Fruit fly (Drosophila melanogaster): Measurements from ENCODE around the gene Pgant8.
A peak's percentile ranks its signal among the peaks of the same experiment; 100 is the strongest.

The Pgant8 gene

dm6 chr3L:15692388-15692787 lies 8.7 kb downstream of the Pgant8 start:
- no peak for TF ChIP-seq CG15710 (tag; optimal IDR thresholded peaks at IDR 0.05)
- no peak for TF ChIP-seq CG8301 (tag; optimal IDR thresholded peaks at IDR 0.05)
- no peak for TF ChIP-seq CG4496 (GFP tag; IDR thresholded peaks at IDR 0.05)
- TF ChIP-seq Pif1B (GFP tag; optimal IDR thresholded peaks at IDR 0.05): no peak
- TF ChIP-seq CG9948 (tag; optimal IDR thresholded peaks at IDR 0.05): no peak
- no peak for TF ChIP-seq gl (tag; optimal IDR thresholded peaks at IDR 0.05)
- TF ChIP-seq EcR (GFP tag; optimal IDR thresholded peaks at IDR 0.05): no peak
- TF ChIP-seq CG17806 (tag; optimal IDR thresholded peaks at IDR 0.05): no peak
- no peak for TF ChIP-seq CG32121 (GFP tag; IDR thresholded peaks at IDR 0.05)
- TF ChIP-seq CG8159 (tag; optimal IDR thresholded peaks at IDR 0.05): no peak
- TF ChIP-seq fd96Ca (GFP tag; IDR thresholded peaks at IDR 0.05): no peak
- TF ChIP-seq Ets98B (GFP tag; IDR thresholded peaks at IDR 0.05): no peak
- no peak for TF ChIP-seq CG14655 (GFP tag; optimal IDR thresholded peaks at IDR 0.05)
- no peak for TF ChIP-seq CG34367 (tag; optimal IDR thresholded peaks at IDR 0.05)
- no peak for TF ChIP-seq D1 (tag; optimal IDR thresholded peaks at IDR 0.05)
- no peak for TF ChIP-seq CG12605 (GFP tag; IDR thresholded peaks at IDR 0.05)
- no peak for TF ChIP-seq rn (GFP tag; IDR thresholded peaks at IDR 0.05)
- TF ChIP-seq Snoo (tag; optimal IDR thresholded peaks at IDR 0.05): no peak
- TF ChIP-seq CG13204 (GFP tag; optimal IDR thresholded peaks at IDR 0.05): no peak

dm6 chr3L:15692794-15693532 lies 9.3 kb downstream of the Pgant8 start:
- TF ChIP-seq Ets98B (GFP tag; IDR thresholded peaks at IDR 0.05) (no peak), rn (GFP tag; IDR thresholded peaks at IDR 0.05) (no peak), EcR (GFP tag; optimal IDR thresholded peaks at IDR 0.05) (no peak), D1 (tag; optimal IDR thresholded peaks at IDR 0.05) (no peak), CG17806 (tag; optimal IDR thresholded peaks at IDR 0.05) (peak; percentile 32), CG12605 (GFP tag; IDR thresholded peaks at IDR 0.05) (no peak), CG32121 (GFP tag; IDR thresholded peaks at IDR 0.05) (no peak), CG9948 (tag; optimal IDR thresholded peaks at IDR 0.05) (peak; percentile 48), Pif1A (GFP tag; optimal IDR thresholded peaks at IDR 0.05) (no peak), CG8159 (tag; optimal IDR thresholded peaks at IDR 0.05) (peak; percentile 59), Snoo (tag; optimal IDR thresholded peaks at IDR 0.05) (peak; percentile 4), Pif1B (GFP tag; optimal IDR thresholded peaks at IDR 0.05) (peak; percentile 25), gl (tag; optimal IDR thresholded peaks at IDR 0.05) (no peak), CG34367 (tag; optimal IDR thresholded peaks at IDR 0.05) (peak; percentile 9), CG8301 (tag; optimal IDR thresholded peaks at IDR 0.05) (no peak), CG14655 (GFP tag; optimal IDR thresholded peaks at IDR 0.05) (peak; percentile 57), CG10348 (GFP tag; IDR thresholded peaks at IDR 0.05) (no peak), fd96Ca (GFP tag; IDR thresholded peaks at IDR 0.05) (no peak), CG15710 (tag; optimal IDR thresholded peaks at IDR 0.05) (peak; percentile 20), CG13204 (GFP tag; optimal IDR thresholded peaks at IDR 0.05) (no peak), CG4496 (GFP tag; IDR thresholded peaks at IDR 0.05) (no peak)

dm6 chr3L:15694406-15694805 lies 10.7 kb downstream of the Pgant8 start:
- TF ChIP-seq gl (tag; optimal IDR thresholded peaks at IDR 0.05) (no peak), CG8159 (tag; optimal IDR thresholded peaks at IDR 0.05) (no peak), CG12605 (GFP tag; IDR thresholded peaks at IDR 0.05) (no peak), CG34367 (tag; optimal IDR thresholded peaks at IDR 0.05) (no peak), rn (GFP tag; IDR thresholded peaks at IDR 0.05) (no peak), Snoo (tag; optimal IDR thresholded peaks at IDR 0.05) (no peak), CG13204 (GFP tag; optimal IDR thresholded peaks at IDR 0.05) (no peak), CG14655 (GFP tag; optimal IDR thresholded peaks at IDR 0.05) (no peak), CG17806 (tag; optimal IDR thresholded peaks at IDR 0.05) (no peak), CG4496 (GFP tag; IDR thresholded peaks at IDR 0.05) (no peak), CG15710 (tag; optimal IDR thresholded peaks at IDR 0.05) (no peak), Pif1B (GFP tag; optimal IDR thresholded peaks at IDR 0.05) (no peak), CG9948 (tag; optimal IDR thresholded peaks at IDR 0.05) (no peak), Pif1A (GFP tag; optimal IDR thresholded peaks at IDR 0.05) (no peak), CG10348 (GFP tag; IDR thresholded peaks at IDR 0.05) (no peak)

- TF ChIP-seq CG4496 (GFP tag; IDR thresholded peaks at IDR 0.05) (0 out of 3 replicates have a peak, but pooled peaks have one; percentile 48), D1 (tag; optimal IDR thresholded peaks at IDR 0.05) (no peak)
Measured at dm6 chr3L:15695195-15695594, 11.5 kb downstream of the Pgant8 start.

- TF ChIP-seq CG8159 (tag; optimal IDR thresholded peaks at IDR 0.05) (no peak), gl (tag; optimal IDR thresholded peaks at IDR 0.05) (no peak), CG14655 (GFP tag; optimal IDR thresholded peaks at IDR 0.05) (no peak)
Measured at dm6 chr3L:15697916-15698315, 14.2 kb downstream of the Pgant8 start.

- no peak for TF ChIP-seq CG34367 (tag; optimal IDR thresholded peaks at IDR 0.05)
- TF ChIP-seq Ets98B (GFP tag; IDR thresholded peaks at IDR 0.05): peak; percentile 26; the same call in 1 of the 2 replicates
- TF ChIP-seq EcR (GFP tag; optimal IDR thresholded peaks at IDR 0.05): peak; percentile 10
- peak; percentile 48; the same call in 2 of the 3 replicates for TF ChIP-seq CG4496 (GFP tag; IDR thresholded peaks at IDR 0.05)
- TF ChIP-seq CG13204 (GFP tag; optimal IDR thresholded peaks at IDR 0.05): peak; percentile 17
- TF ChIP-seq CG12605 (GFP tag; IDR thresholded peaks at IDR 0.05): no peak
- peak; percentile 16 for TF ChIP-seq Pif1B (GFP tag; optimal IDR thresholded peaks at IDR 0.05)
Measured at dm6 chr3L:15699626-15700337, 16.1 kb downstream of the Pgant8 start, which contains the start of gene comm2. Gene comm2 (minus strand): TSS chr3L:15699850.
